Worm (Caenorhabditis elegans): ENCODE measurements around the gene vps-29.

The vps-29 gene

ce11 chrIII:10150710-10151109, 37.9 kb upstream of the vps-29 start:
- TF ChIP-seq nhr-28 (tag; optimal IDR thresholded peaks at IDR 0.05) (no peak), sptf-1 (tag; optimal IDR thresholded peaks at IDR 0.05) (no peak), ztf-11 (tag; optimal IDR thresholded peaks at IDR 0.05) (no peak), unc-39 (tag; optimal IDR thresholded peaks at IDR 0.05) (no peak), ham-2 (GFP tag; optimal IDR thresholded peaks at IDR 0.05) (no peak), lsy-2 (tag; optimal IDR thresholded peaks at IDR 0.05) (no peak), elt-1 (tag; optimal IDR thresholded peaks at IDR 0.05; ENCODE audit: borderline replicate concordance, insufficient read depth) (no peak), blmp-1 (tag; optimal IDR thresholded peaks at IDR 0.05) (no peak), lin-32 (GFP tag; optimal IDR thresholded peaks at IDR 0.05) (no peak), pha-4 (tag; optimal IDR thresholded peaks at IDR 0.05) (no peak), nhr-2 (tag; optimal IDR thresholded peaks at IDR 0.05) (no peak), tbx-8 (GFP tag; optimal IDR thresholded peaks at IDR 0.05) (no peak)

- no peak for TF ChIP-seq ceh-83 (GFP tag; optimal IDR thresholded peaks at IDR 0.05)
- no peak for TF ChIP-seq ceh-43 (GFP tag; optimal IDR thresholded peaks at IDR 0.05)
- TF ChIP-seq snpc-4 (tag; optimal IDR thresholded peaks at IDR 0.05) = no peak
- TF ChIP-seq lin-13 (tag; optimal IDR thresholded peaks at IDR 0.05) = no peak
- TF ChIP-seq sptf-1 (tag; optimal IDR thresholded peaks at IDR 0.05) = no peak
- TF ChIP-seq nhr-2 (tag; optimal IDR thresholded peaks at IDR 0.05) = no peak
- TF ChIP-seq nhr-12 (tag; optimal IDR thresholded peaks at IDR 0.05) = no peak
- no peak for TF ChIP-seq sem-2 (GFP tag; optimal IDR thresholded peaks at IDR 0.05)
Measured at ce11 chrIII:10149910-10150309, 37.1 kb upstream of the vps-29 start.

ce11 chrIII:10146701-10147100, 33.8 kb upstream of the vps-29 start, which contains the start of gene K08E5.1:
K08E5.1 (minus strand) TSS chrIII:10146801.
- TF ChIP-seq ztf-11 (tag; optimal IDR thresholded peaks at IDR 0.05) (no peak), ces-1 (GFP tag; optimal IDR thresholded peaks at IDR 0.05) (no peak), nhr-28 (tag; optimal IDR thresholded peaks at IDR 0.05) (no peak), cnd-1 (tag; optimal IDR thresholded peaks at IDR 0.05) (no peak), nhr-2 (tag; optimal IDR thresholded peaks at IDR 0.05) (no peak)

ce11 chrIII:10140732-10141131, 27.9 kb upstream of the vps-29 start, which contains the start of gene K08E5.6:
K08E5.6 (plus strand) TSS chrIII:10141032.
- TF ChIP-seq sptf-1 (tag; optimal IDR thresholded peaks at IDR 0.05) = no peak

- TF ChIP-seq elt-1 (tag; optimal IDR thresholded peaks at IDR 0.05; ENCODE audit: borderline replicate concordance, insufficient read depth) = peak; percentile 29
- TF ChIP-seq sptf-1 (tag; optimal IDR thresholded peaks at IDR 0.05) = no peak
Measured at ce11 chrIII:10136778-10137177, 23.9 kb upstream of the vps-29 start, which contains the start of gene ZK1128.7. ZK1128.7 (plus strand) TSS chrIII:10137006.

- TF ChIP-seq unc-120 (tag; optimal IDR thresholded peaks at IDR 0.05; ENCODE audit: poor library complexity, severe bottlenecking) = no peak
- TF ChIP-seq pha-4 (tag; optimal IDR thresholded peaks at IDR 0.05) = no peak
- no peak for TF ChIP-seq ces-1 (GFP tag; optimal IDR thresholded peaks at IDR 0.05)
- TF ChIP-seq lin-13 (tag; optimal IDR thresholded peaks at IDR 0.05) = no peak
- no peak for TF ChIP-seq ceh-83 (GFP tag; optimal IDR thresholded peaks at IDR 0.05)
- no peak for TF ChIP-seq ham-2 (GFP tag; optimal IDR thresholded peaks at IDR 0.05)
Measured at ce11 chrIII:10134517-10134916, 21.7 kb upstream of the vps-29 start.

ce11 chrIII:10132495-10133450, 19.9 kb upstream of the vps-29 start:
- TF ChIP-seq mab-5 (tag; optimal IDR thresholded peaks at IDR 0.05) (no peak), lsy-2 (tag; optimal IDR thresholded peaks at IDR 0.05) (no peak), hlh-1 (tag; optimal IDR thresholded peaks at IDR 0.05) (no peak), zip-8 (tag; optimal IDR thresholded peaks at IDR 0.05) (no peak), elt-3 (tag; optimal IDR thresholded peaks at IDR 0.05) (no peak), ceh-39 (tag; optimal IDR thresholded peaks at IDR 0.05) (no peak), M03D4.4 (tag; optimal IDR thresholded peaks at IDR 0.05) (no peak)
